Worm (Caenorhabditis elegans): ENCODE measurements around the gene lin-38.
A peak's percentile ranks its signal among the peaks of the same experiment; 100 is the strongest.

The lin-38 gene

DNA sequence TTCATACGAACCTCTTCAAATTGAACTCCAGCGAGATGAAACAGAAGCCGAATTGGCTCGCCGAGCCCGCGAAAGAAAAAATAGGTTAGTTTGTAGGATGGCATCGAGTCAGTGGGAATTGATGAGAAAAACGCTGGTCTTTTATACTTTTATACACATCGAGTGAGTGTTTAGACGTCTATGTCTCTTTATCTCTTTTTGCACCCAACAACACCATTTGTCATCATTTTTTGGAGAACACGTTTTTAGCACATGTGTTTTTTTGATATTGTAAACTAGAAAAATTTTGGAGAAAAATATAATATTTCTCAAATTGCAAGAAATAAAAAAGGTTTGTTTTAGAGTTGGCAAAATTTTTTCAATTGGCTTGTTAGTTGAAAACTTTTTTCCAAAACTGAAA is 48.6 kb downstream of the lin-38 start, which contains the start of gene gst-16:
Gene gst-16, minus strand, starts transcription at position 111 of the 400 bp plus-strand sequence.
- TF ChIP-seq nhr-48 (tag; optimal IDR thresholded peaks at IDR 0.05), result peak; percentile 16
- no peak for TF ChIP-seq daf-16 (GFP tag; optimal IDR thresholded peaks at IDR 0.05)
- TF ChIP-seq daf-16 (tag; optimal IDR thresholded peaks at IDR 0.05), result peak; percentile 26
- TF ChIP-seq ZK337.2 (GFP tag; IDR thresholded peaks at IDR 0.05), result no peak
- TF ChIP-seq aha-1 (tag), result peak; percentile 39

DNA sequence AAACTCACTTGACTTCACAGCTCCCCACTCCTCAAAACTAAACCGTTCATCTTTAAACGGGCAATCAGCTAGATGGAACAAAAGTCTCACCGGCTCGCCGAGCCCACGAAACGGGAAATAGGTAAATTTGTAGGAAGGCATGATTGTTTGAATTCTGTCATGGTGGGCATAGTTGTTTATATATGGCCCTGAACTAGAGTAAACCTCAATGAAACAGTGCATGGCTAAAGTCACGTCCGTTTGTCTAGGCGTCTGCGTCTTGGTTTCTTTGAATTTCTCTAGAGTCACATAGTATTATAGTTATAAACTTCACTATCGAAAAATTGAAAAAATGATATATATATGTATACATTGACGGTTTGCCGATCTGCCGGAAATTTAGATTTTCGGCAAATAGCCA is 51.3 kb downstream of the lin-38 start, which contains the start of gene gst-19:
Gene gst-19, minus strand, starts transcription at position 145 of the 400 bp plus-strand sequence.
- TF ChIP-seq aha-1 (tag) (peak; percentile 71), hif-1 (tag; optimal IDR thresholded peaks at IDR 0.05) (peak; percentile 78 to 93), nhr-111 (GFP tag; optimal IDR thresholded peaks at IDR 0.05) (no peak), nhr-28 (tag; optimal IDR thresholded peaks at IDR 0.05) (peak; percentile 27)

DNA sequence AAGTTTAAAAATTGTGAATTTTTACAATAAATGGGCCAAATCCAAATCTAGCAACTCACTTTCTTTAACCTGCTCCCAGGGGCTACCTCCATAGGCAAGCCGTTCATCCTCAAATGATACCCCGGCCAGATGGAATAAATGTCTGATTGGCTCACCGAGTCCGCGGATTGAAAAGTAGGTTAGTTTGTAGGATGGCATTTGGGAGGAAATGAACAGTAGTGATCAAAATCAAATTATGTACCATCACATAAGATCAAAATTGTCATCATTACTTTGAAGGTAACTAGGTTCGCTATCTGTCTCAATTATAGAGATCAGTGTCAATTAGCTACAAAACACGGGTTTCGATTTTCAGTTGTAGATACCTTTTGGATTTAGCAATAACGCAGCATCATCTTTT is 55.0 kb downstream of the lin-38 start, which contains the start of the genes gst-17 and gst-18:
Gene gst-17, minus strand, starts transcription at position 101 of the 400 bp plus-strand sequence.
Gene gst-18, minus strand, starts transcription at position 198 of the 400 bp plus-strand sequence.
- TF ChIP-seq attf-4 (tag; optimal IDR thresholded peaks at IDR 0.05) (no peak), F49E8.2 (tag; optimal IDR thresholded peaks at IDR 0.05; ENCODE audit: borderline replicate concordance) (no peak), T20F7.1 (GFP tag; optimal IDR thresholded peaks at IDR 0.05) (no peak), sdz-12 (GFP tag; optimal IDR thresholded peaks at IDR 0.05) (no peak), saeg-2 (GFP tag; IDR thresholded peaks at IDR 0.05) (no peak), R02D3.7 (tag; optimal IDR thresholded peaks at IDR 0.05) (no peak), mxl-2 (GFP tag; conservative IDR thresholded peaks at IDR 0.05) (no peak), ces-1 (GFP tag; optimal IDR thresholded peaks at IDR 0.05) (no peak), mes-2 (tag; optimal IDR thresholded peaks at IDR 0.05; ENCODE audit: poor library complexity, severe bottlenecking) (no peak), dmd-8 (GFP tag; IDR thresholded peaks at IDR 0.05) (no peak), ama-1 (optimal IDR thresholded peaks at IDR 0.05) (no peak), dmd-6 (GFP tag; IDR thresholded peaks at IDR 0.05) (no peak), D1046.2 (GFP tag; IDR thresholded peaks at IDR 0.05) (no peak), daf-16 (GFP tag; optimal IDR thresholded peaks at IDR 0.05) (no peak), daf-16 (tag; optimal IDR thresholded peaks at IDR 0.05) (no peak), hlh-11 (tag; optimal IDR thresholded peaks at IDR 0.05) (no peak)

DNA sequence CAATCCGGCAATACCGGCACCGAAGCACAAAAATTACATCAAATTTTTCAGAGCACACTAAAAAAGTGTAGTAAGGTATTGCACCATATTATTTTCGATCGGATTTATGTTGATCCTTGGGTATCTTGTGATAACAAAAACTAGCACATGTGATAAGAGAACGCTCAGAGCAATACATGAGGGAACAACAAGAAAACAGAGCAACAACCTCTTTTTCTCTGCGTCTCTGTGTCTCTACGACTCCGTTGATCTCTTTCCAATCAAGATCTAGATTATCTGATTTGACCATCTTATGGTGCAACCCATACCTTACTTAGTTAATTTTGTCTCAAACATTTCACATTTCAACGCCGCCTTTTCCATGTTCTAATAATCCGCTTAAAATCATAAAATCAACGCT is 56.5 kb downstream of the lin-38 start, which contains the start of gene tag-10:
Gene tag-10, plus strand, starts transcription at position 347 of the 400 bp plus-strand sequence.
- TF ChIP-seq daf-16 (GFP tag; optimal IDR thresholded peaks at IDR 0.05) (peak in 1 of 2 experiments; percentile 73), daf-16 (tag; optimal IDR thresholded peaks at IDR 0.05) (peak; percentile 30), ztf-7 (tag; optimal IDR thresholded peaks at IDR 0.05) (peak; percentile 40), hmg-1.1 (GFP tag; IDR thresholded peaks at IDR 0.05) (no peak), lin-15B (tag; optimal IDR thresholded peaks at IDR 0.05) (no peak)
